Worm (Caenorhabditis elegans): ENCODE measurements around the gene T28H11.8.

DNA sequence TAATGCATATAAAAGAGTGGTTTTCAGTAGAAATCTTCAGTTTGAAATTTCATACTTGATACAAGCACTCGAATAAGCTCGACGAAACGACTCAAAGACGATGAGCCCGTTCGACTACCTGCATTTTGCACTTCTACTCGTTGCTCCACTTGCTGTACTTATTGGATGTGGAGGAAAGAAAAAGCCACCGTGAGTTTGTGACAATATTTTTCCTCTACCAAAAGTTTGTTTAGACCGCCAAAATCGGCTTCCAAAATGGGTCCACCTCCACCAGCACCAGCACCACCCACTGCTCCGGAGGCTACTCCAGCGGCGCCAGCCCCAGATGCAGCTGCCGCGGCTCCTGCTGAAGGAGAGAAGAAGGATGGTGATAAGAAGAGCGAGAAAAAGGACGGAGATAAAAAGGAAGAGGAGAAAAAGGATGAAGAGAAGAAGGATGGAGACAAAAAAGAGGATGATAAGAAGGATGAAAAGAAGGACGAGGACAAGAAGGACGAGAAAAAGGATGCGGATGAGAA, 43.2 kb downstream of the T28H11.8 start, which contains the start of gene E03H12.5:
- TF ChIP-seq flt-1 (GFP tag; IDR thresholded peaks at IDR 0.05), result no peak
- no peak for TF ChIP-seq aly-1 (tag; optimal IDR thresholded peaks at IDR 0.05)
- no peak for TF ChIP-seq hmg-4 (GFP tag; optimal IDR thresholded peaks at IDR 0.05)
- no peak for TF ChIP-seq F13C5.2 (tag; optimal IDR thresholded peaks at IDR 0.05)
- no peak for TF ChIP-seq ama-1 (optimal IDR thresholded peaks at IDR 0.05)
- no peak for TF ChIP-seq tbx-37 (GFP tag; conservative IDR thresholded peaks at IDR 0.05)
- no peak for TF ChIP-seq ceh-13 (GFP tag; optimal IDR thresholded peaks at IDR 0.05)
